Worm (Caenorhabditis elegans): ENCODE measurements around the gene F22H10.3.

DNA sequence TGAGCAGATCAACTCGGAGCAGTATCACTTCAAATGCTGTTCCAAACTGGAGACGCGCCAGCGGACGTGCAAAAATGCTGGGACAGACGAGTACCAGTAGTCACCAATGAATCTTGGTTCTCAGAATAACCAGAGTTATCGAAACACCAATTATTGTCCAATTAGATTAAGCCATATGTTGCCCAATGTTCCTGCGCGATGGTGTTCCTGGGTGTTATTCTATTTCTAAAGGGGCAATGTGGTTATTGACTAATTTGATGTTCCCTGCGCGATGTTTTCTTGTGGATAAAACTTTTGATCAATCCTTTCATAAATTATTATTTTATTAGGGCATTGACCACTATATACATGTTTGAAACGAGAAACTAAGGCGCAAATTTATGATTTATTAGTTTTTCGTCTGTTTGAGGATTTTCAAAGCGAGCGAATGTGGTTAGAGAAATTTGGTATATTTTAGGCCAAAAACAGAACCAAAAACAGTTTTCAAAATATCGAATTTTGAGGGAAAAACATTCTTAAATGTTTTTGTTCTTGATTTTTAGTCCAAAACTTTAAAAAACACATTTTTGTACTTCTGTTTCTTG, 4.5 kb upstream of the F22H10.3 start:
- TF ChIP-seq dao-5 (tag; optimal IDR thresholded peaks at IDR 0.05) (peak; percentile 65), W03F9.2 (tag; optimal IDR thresholded peaks at IDR 0.05) (peak; percentile 96), him-1 (tag; optimal IDR thresholded peaks at IDR 0.05) (peak; percentile 99)
